Fruit fly (Drosophila melanogaster) whole organism, larva: Measurements from ENCODE around the gene CG31516.

ENCODE experiments used
- noc ChIP-seq: fragments of 200-800 bp; sonication (Bioruptor generic); optimal IDR thresholded peaks from 3 replicates; lab custom pipeline; 2019; ENCODE audit warnings: missing biosample characterization, mild to moderate bottlenecking, missing genetic modification characterization, moderate library complexity

Gene CG31516

DNA sequence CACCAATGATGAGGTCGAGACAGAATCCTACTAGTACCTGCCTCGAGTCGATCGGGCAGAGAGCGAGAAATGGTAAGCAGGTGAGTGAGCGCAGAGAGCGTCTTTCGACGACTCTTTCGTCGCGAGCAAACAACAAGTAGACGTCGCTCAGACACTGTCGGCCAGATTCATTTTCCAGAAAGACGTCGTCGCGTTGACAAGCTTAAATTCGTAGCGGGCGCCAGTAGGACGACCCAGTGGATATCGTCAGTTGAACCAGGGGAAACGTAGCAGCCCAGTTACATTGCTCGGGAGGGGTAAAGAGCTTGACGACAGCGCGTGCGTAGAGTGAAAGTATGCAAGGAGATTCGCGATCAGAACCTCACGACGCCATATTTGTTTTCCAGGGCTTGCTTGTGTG is 45.5 kb downstream of the CG31516 start, which contains the start of gene CG12581:
Gene CG12581 (plus strand): TSS at position 163 of the 400 bp plus-strand sequence.
- TF ChIP-seq noc (tag; lab: Kevin White, UChicago), result no peak
